Fruit fly (Drosophila melanogaster) whole organism: ENCODE measurements around the gene CG43739.

Experiments used
- CG8478 ChIP-seq: fragments of >200 bp; optimal IDR thresholded peaks from 2 replicates; lab custom pipeline; 2018; ENCODE audit warnings: inconsistent platforms
- Dll ChIP-seq: fragments of >200 bp; optimal IDR thresholded peaks from 2 replicates; lab custom pipeline; 2017
- EcR ChIP-seq, 2 experiments: fragments of >200 bp; optimal IDR thresholded peaks; 2 replicates each; lab custom pipeline; 2017; ENCODE audit warnings: missing biosample characterization in 2 of 2, missing genetic modification characterization in 2 of 2, missing genetic modification reagents in 2 of 2
- psq ChIP-seq: fragments of >200 bp; optimal IDR thresholded peaks from 2 replicates; lab custom pipeline; 2017
- usp ChIP-seq: fragments of >200 bp; optimal IDR thresholded peaks from 2 replicates; lab custom pipeline; 2017; ENCODE audit warnings: missing biosample characterization, missing genetic modification characterization, mixed read lengths

- no peak for TF ChIP-seq Dll (lab: Kevin White, UChicago)
- TF ChIP-seq psq = no peak
- TF ChIP-seq CG8478 (lab: Kevin White, UChicago) = no peak
- TF ChIP-seq EcR (GFP tag; optimal IDR thresholded peaks at IDR 0.05; lab: Kevin White, UChicago) = no peak
- no peak for TF ChIP-seq usp (GFP tag; lab: Kevin White, UChicago)
Observed at dm6 chr2L:20917235-20918055, 1.3 kb downstream of the CG43739 start.
